Worm (Caenorhabditis elegans) whole organism, young adult: Measurements from ENCODE around the gene mccc-1.
A peak's percentile ranks its signal among the peaks of the same experiment; 100 is the strongest.

Experiments used
- B0035.1 ChIP-seq: sonication (generic microtip); optimal IDR thresholded peaks from 2 replicates; lab custom pipeline; 2016; ENCODE audit warnings: missing genetic modification characterization, mild to moderate bottlenecking, missing compliant biosample characterization, missing genotype, missing genetic modification reagents
- F39B2.1 ChIP-seq: fragments of 200-800 bp; sonication (Bioruptor generic); IDR thresholded peaks from 2 replicates; pipeline ENCODE4 v1.3.6; 2022; ENCODE audit warnings: missing genetic modification reagents, missing genetic modification characterization, missing compliant biosample characterization
- F49E8.2 ChIP-seq: sonication (generic microtip); optimal IDR thresholded peaks from 3 replicates; lab custom pipeline; 2017; ENCODE audit warnings: missing genetic modification characterization, mild to moderate bottlenecking, missing compliant biosample characterization, antibody characterized with exemption, moderate library complexity; ENCODE audit not compliant: insufficient read depth
- F52B5.7 ChIP-seq: sonication (generic microtip); optimal IDR thresholded peaks from 2 replicates; lab custom pipeline; 2016; ENCODE audit warnings: mild to moderate bottlenecking, missing genetic modification characterization, missing compliant biosample characterization
- Y56A3A.18 ChIP-seq: fragments of 200-800 bp; sonication (Bioruptor generic); IDR thresholded peaks from 2 replicates; pipeline ENCODE4 v1.3.6; 2022; ENCODE audit warnings: missing genetic modification reagents, missing genetic modification characterization, missing compliant biosample characterization
- Y79H2A.3 ChIP-seq: fragments of 200-800 bp; sonication (Bioruptor generic); conservative IDR thresholded peaks from 2 replicates; pipeline ENCODE4 v1.3.6; 2022; ENCODE audit warnings: missing genetic modification reagents, missing genetic modification characterization, missing compliant biosample characterization
- Y95B8A.8 ChIP-seq: fragments of 200-800 bp; sonication (Bioruptor generic); IDR thresholded peaks from 2 replicates; pipeline ENCODE4 v1.3.6; 2022; ENCODE audit warnings: missing genetic modification reagents, missing genetic modification characterization, missing compliant biosample characterization
- aptf-3 ChIP-seq: fragments of 200-800 bp; sonication (Bioruptor generic); IDR thresholded peaks from 2 replicates; pipeline ENCODE4 v1.3.6; 2022; ENCODE audit warnings: missing genetic modification characterization, missing compliant biosample characterization
- attf-6 ChIP-seq: fragments of 200-800 bp; sonication (Bioruptor generic); IDR thresholded peaks from 2 replicates; pipeline ENCODE4 v1.3.6; 2022; ENCODE audit warnings: missing genetic modification reagents, missing genetic modification characterization, missing compliant biosample characterization
- ccch-3 ChIP-seq: fragments of 200-800 bp; sonication (Bioruptor generic); optimal IDR thresholded peaks from 2 replicates; lab custom pipeline; 2018; ENCODE audit warnings: mild to moderate bottlenecking, missing genetic modification characterization, missing compliant biosample characterization
- ceh-27 ChIP-seq: fragments of 200-800 bp; sonication (Bioruptor generic); optimal IDR thresholded peaks from 2 replicates; lab custom pipeline; 2018; ENCODE audit warnings: mild to moderate bottlenecking, missing genetic modification characterization, moderate library complexity, missing compliant biosample characterization
- ceh-40 ChIP-seq: fragments of 200-800 bp; sonication (Bioruptor generic); IDR thresholded peaks from 2 replicates; pipeline ENCODE4 v1.3.6; 2022; ENCODE audit warnings: missing genetic modification characterization, missing compliant biosample characterization
- ceh-79 ChIP-seq: sonication (generic microtip); optimal IDR thresholded peaks from 2 replicates; lab custom pipeline; 2017; ENCODE audit warnings: mild to moderate bottlenecking, missing genetic modification characterization, missing compliant biosample characterization
- ceh-91 ChIP-seq: fragments of 200-800 bp; sonication (Bioruptor generic); IDR thresholded peaks from 2 replicates; pipeline ENCODE4 v1.3.6; 2022; ENCODE audit warnings: missing genetic modification reagents, missing genetic modification characterization, missing compliant biosample characterization
- dox-1 ChIP-seq: fragments of 200-800 bp; sonication (Bioruptor generic); IDR thresholded peaks from 2 replicates; pipeline ENCODE4 v1.3.6; 2022; ENCODE audit warnings: missing genetic modification reagents, missing genetic modification characterization, missing compliant biosample characterization
- efl-1 ChIP-seq: fragments of 150-350 bp; optimal IDR thresholded peaks from 2 replicates; lab custom pipeline; 2014; ENCODE audit warnings: missing biosample characterization, missing genetic modification reagents, missing genetic modification characterization
- egrh-3 ChIP-seq: fragments of 200-800 bp; sonication (Bioruptor generic); IDR thresholded peaks from 2 replicates; pipeline ENCODE4 v1.3.6; 2022; ENCODE audit warnings: missing genetic modification reagents, missing genetic modification characterization, missing compliant biosample characterization
- hlh-26 ChIP-seq: fragments of 200-800 bp; sonication (Bioruptor generic); conservative IDR thresholded peaks from 2 replicates; pipeline ENCODE4 v1.3.6; 2022; ENCODE audit warnings: missing genetic modification reagents, missing genetic modification characterization, missing compliant biosample characterization
- let-607 ChIP-seq, 2 experiments: fragments of 200-800 bp in 1 of 2; sonication (Bioruptor generic) in 1 of 2; sonication (generic microtip) in 1 of 2; optimal IDR thresholded peaks; 2 replicates each; lab custom pipeline; 2016 to 2018; ENCODE audit warnings: mild to moderate bottlenecking in 2 of 2, missing compliant biosample characterization in 2 of 2, missing genetic modification characterization in 2 of 2, moderate library complexity in 2 of 2, missing genotype in 1 of 2
- lin-54 ChIP-seq: fragments of 200-800 bp; sonication (Bioruptor generic); optimal IDR thresholded peaks from 2 replicates; lab custom pipeline; 2018; ENCODE audit warnings: mild to moderate bottlenecking, missing genetic modification characterization, missing compliant biosample characterization
- madf-10 ChIP-seq: sonication (generic microtip); optimal IDR thresholded peaks from 2 replicates; lab custom pipeline; 2016; ENCODE audit warnings: mild to moderate bottlenecking, missing genetic modification characterization, missing compliant biosample characterization
- madf-3 ChIP-seq: fragments of 200-800 bp; sonication (Bioruptor generic); IDR thresholded peaks from 2 replicates; pipeline ENCODE4 v1.3.6; 2022; ENCODE audit warnings: missing genetic modification reagents, missing genetic modification characterization, missing compliant biosample characterization
- madf-6 ChIP-seq: fragments of 200-800 bp; sonication (Bioruptor generic); IDR thresholded peaks from 2 replicates; pipeline ENCODE4 v1.3.6; 2022; ENCODE audit warnings: missing genetic modification reagents, missing genetic modification characterization, missing compliant biosample characterization
- mcd-1 ChIP-seq: fragments of 200-800 bp; sonication (Bioruptor generic); IDR thresholded peaks from 2 replicates; pipeline ENCODE4 v1.3.6; 2022; ENCODE audit warnings: missing genetic modification reagents, missing genetic modification characterization, missing compliant biosample characterization
- mel-28 ChIP-seq: sonication (generic microtip); optimal IDR thresholded peaks from 2 replicates; lab custom pipeline; 2016; ENCODE audit warnings: borderline replicate concordance, mild to moderate bottlenecking, missing genetic modification characterization, missing compliant biosample characterization
- mxl-1 ChIP-seq: sonication (generic microtip); optimal IDR thresholded peaks from 2 replicates; lab custom pipeline; 2016; ENCODE audit warnings: missing genetic modification characterization, missing compliant biosample characterization
- nfya-1 ChIP-seq: sonication (generic microtip); optimal IDR thresholded peaks from 2 replicates; lab custom pipeline; 2017; ENCODE audit warnings: antibody characterized with exemption, missing compliant biosample characterization, missing genetic modification characterization, borderline replicate concordance; ENCODE audit not compliant: insufficient read depth
- nhr-120 ChIP-seq: fragments of 200-800 bp; sonication (Bioruptor generic); IDR thresholded peaks from 2 replicates; pipeline ENCODE4 v1.3.6; 2022; ENCODE audit warnings: missing genetic modification characterization, missing compliant biosample characterization
- nhr-179 ChIP-seq: sonication (generic microtip); optimal IDR thresholded peaks from 2 replicates; lab custom pipeline; 2016; ENCODE audit warnings: mild to moderate bottlenecking, missing genetic modification characterization, missing compliant biosample characterization
- nhr-80 ChIP-seq: sonication (generic microtip); optimal IDR thresholded peaks from 2 replicates; lab custom pipeline; 2016; ENCODE audit warnings: missing genetic modification characterization, missing compliant biosample characterization
- rcor-1 ChIP-seq: fragments of 200-800 bp; sonication (Bioruptor generic); IDR thresholded peaks from 2 replicates; pipeline ENCODE4 v1.3.6; 2022; ENCODE audit warnings: missing genetic modification reagents, missing genetic modification characterization, missing compliant biosample characterization
- rec-8 ChIP-seq, 2 experiments: sonication (generic microtip); optimal IDR thresholded peaks; 2 replicates each; lab custom pipeline; 2016; ENCODE audit warnings: mild to moderate bottlenecking in 2 of 2, missing genetic modification characterization in 2 of 2, missing genetic modification reagents in 2 of 2, missing genotype in 2 of 2, missing biosample characterization in 1 of 2, missing compliant biosample characterization in 1 of 2, moderate library complexity in 1 of 2
- sea-2 ChIP-seq: fragments of 200-800 bp; sonication (Bioruptor generic); IDR thresholded peaks from 2 replicates; pipeline ENCODE4 v1.3.6; 2022; ENCODE audit warnings: missing genetic modification characterization, missing compliant biosample characterization
- snpc-3.4 ChIP-seq: sonication (generic microtip); optimal IDR thresholded peaks from 2 replicates; lab custom pipeline; 2017; ENCODE audit warnings: missing genetic modification characterization, mild to moderate bottlenecking, missing compliant biosample characterization, antibody characterized with exemption, moderate library complexity, missing genotype, missing genetic modification reagents
- somi-1 ChIP-seq: fragments of 200-800 bp; sonication (Bioruptor generic); optimal IDR thresholded peaks from 2 replicates; lab custom pipeline; 2018; ENCODE audit warnings: mild to moderate bottlenecking, missing genetic modification characterization, missing compliant biosample characterization
- unc-130 ChIP-seq: sonication (generic microtip); optimal IDR thresholded peaks from 2 replicates; lab custom pipeline; 2016; ENCODE audit warnings: missing genetic modification reagents, missing genetic modification characterization, missing compliant biosample characterization
- unc-62 ChIP-seq: fragments of 150-350 bp; optimal IDR thresholded peaks from 2 replicates; lab custom pipeline; 2014; ENCODE audit warnings: missing biosample characterization, missing genetic modification reagents, missing genetic modification characterization
- zfh-2 ChIP-seq: fragments of 200-800 bp; sonication (Bioruptor generic); conservative IDR thresholded peaks from 2 replicates; pipeline ENCODE4 v1.3.6; 2022; ENCODE audit warnings: missing genetic modification reagents, missing genetic modification characterization, missing compliant biosample characterization
- ztf-22 ChIP-seq: fragments of 200-800 bp; sonication (Bioruptor generic); optimal IDR thresholded peaks from 2 replicates; lab custom pipeline; 2018; ENCODE audit warnings: mild to moderate bottlenecking, missing genetic modification characterization, moderate library complexity, missing compliant biosample characterization
- ztf-6 ChIP-seq: fragments of 200-800 bp; sonication (Bioruptor generic); IDR thresholded peaks from 2 replicates; pipeline ENCODE4 v1.3.6; 2022; ENCODE audit warnings: missing genetic modification reagents, missing genetic modification characterization, missing compliant biosample characterization

Gene mccc-1

ce11 chrIV:9852250-9852649, 32.1 kb upstream of the mccc-1 start, which contains the start of gene ssq-1:
Gene ssq-1 (plus strand): TSS chrIV:9852550.
- no peak for TF ChIP-seq madf-6
- TF ChIP-seq ccch-3 (GFP tag; lab: Kevin White, UChicago) = no peak
- TF ChIP-seq mel-28 (tag; lab: Kevin White, UChicago) = no peak
- TF ChIP-seq Y95B8A.8 (GFP tag; lab: Robert Waterston, UW) = no peak
- no peak for TF ChIP-seq let-607 (tag; optimal IDR thresholded peaks at IDR 0.05; lab: Kevin White, UChicago)
- no peak for TF ChIP-seq ceh-79 (tag; lab: Kevin White, UChicago)
- TF ChIP-seq sea-2 (GFP tag; lab: Robert Waterston, UW) = no peak
- TF ChIP-seq madf-10 = no peak
- no peak for TF ChIP-seq efl-1 (GFP tag; lab: Kevin White, UChicago)
- TF ChIP-seq unc-130 (GFP tag; lab: Kevin White, UChicago) = no peak
- no peak for TF ChIP-seq mxl-1
- TF ChIP-seq mcd-1 (GFP tag; lab: Robert Waterston, UW) = no peak
- TF ChIP-seq unc-62 = no peak
- TF ChIP-seq, all 124 proteins: peak for 0

- TF ChIP-seq ceh-27 (no peak), ceh-79 (tag; lab: Kevin White, UChicago) (no peak), hlh-26 (GFP tag; lab: Robert Waterston, UW) (0 out of 2 replicates have a peak, but pooled peaks have one; percentile 24), mcd-1 (GFP tag; lab: Robert Waterston, UW) (0 out of 2 replicates have a peak, but pooled peaks have one; percentile 5), nhr-120 (GFP tag; lab: Robert Waterston, UW) (0 out of 2 replicates have a peak, but pooled peaks have one; percentile 9), somi-1 (GFP tag; lab: Kevin White, UChicago) (no peak), aptf-3 (no peak), Y79H2A.3 (GFP tag; lab: Robert Waterston, UW) (no peak), madf-3 (GFP tag; lab: Robert Waterston, UW) (0 out of 2 replicates have a peak, but pooled peaks have one; percentile 2), ceh-91 (GFP tag; lab: Robert Waterston, UW) (no peak), mel-28 (tag; lab: Kevin White, UChicago) (no peak), egrh-3 (GFP tag; lab: Robert Waterston, UW) (peak; percentile 73), F52B5.7 (no peak), ceh-40 (no peak), nfya-1 (no peak), attf-6 (GFP tag; lab: Robert Waterston, UW) (no peak), rcor-1 (GFP tag; lab: Robert Waterston, UW) (no peak), ztf-6 (GFP tag; lab: Robert Waterston, UW) (no peak), rec-8 (tag; optimal IDR thresholded peaks at IDR 0.05; lab: Kevin White, UChicago) (no peak), Y56A3A.18 (GFP tag; lab: Robert Waterston, UW) (0 out of 2 replicates have a peak, but pooled peaks have one; percentile 20), nhr-179 (tag; lab: Kevin White, UChicago) (no peak), ztf-22 (no peak), madf-6 (no peak), F39B2.1 (GFP tag; lab: Robert Waterston, UW) (no peak), zfh-2 (GFP tag; lab: Robert Waterston, UW) (peak; percentile 76), F49E8.2 (tag; lab: Kevin White, UChicago) (no peak)
Measured at ce11 chrIV:9852818-9853466, 31.4 kb upstream of the mccc-1 start.

ce11 chrIV:9854952-9855351, 29.4 kb upstream of the mccc-1 start:
- TF ChIP-seq efl-1 (GFP tag; lab: Kevin White, UChicago) (no peak), lin-54 (GFP tag; lab: Kevin White, UChicago) (no peak), dox-1 (GFP tag; lab: Robert Waterston, UW) (no peak), B0035.1 (tag; lab: Kevin White, UChicago) (no peak), snpc-3.4 (tag; lab: Kevin White, UChicago) (no peak), nhr-80 (tag; lab: Kevin White, UChicago) (peak; percentile 28)
- TF ChIP-seq, all 124 proteins: peak for 1
